Worm (Caenorhabditis elegans) whole organism, L3 larva: ENCODE measurements around the gene F10A3.4.

Source experiments
- ZK546.5 ChIP-seq: sonication (generic microtip); optimal IDR thresholded peaks from 2 replicates; lab custom pipeline; 2017; ENCODE audit warnings: missing biosample characterization, missing genetic modification characterization
- aly-2 ChIP-seq: fragments of 150-350 bp; optimal IDR thresholded peaks from 2 replicates; lab custom pipeline; 2014; ENCODE audit warnings: missing biosample characterization, missing genetic modification characterization
- ceh-16 ChIP-seq: sonication (generic microtip); optimal IDR thresholded peaks from 2 replicates; lab custom pipeline; 2017; ENCODE audit warnings: missing biosample characterization, missing genetic modification characterization
- ceh-28 ChIP-seq: fragments of 150-350 bp; optimal IDR thresholded peaks from 2 replicates; lab custom pipeline; 2014; ENCODE audit warnings: missing biosample characterization, missing genetic modification reagents, missing genetic modification characterization
- ceh-82 ChIP-seq: fragments of 150-350 bp; optimal IDR thresholded peaks from 2 replicates; lab custom pipeline; 2014; ENCODE audit warnings: missing biosample characterization, missing genetic modification characterization
- daf-12 ChIP-seq: fragments of 150-350 bp; optimal IDR thresholded peaks from 2 replicates; lab custom pipeline; 2014; ENCODE audit warnings: missing biosample characterization, missing genetic modification reagents, missing genetic modification characterization
- egl-27 ChIP-seq: sonication (generic microtip); optimal IDR thresholded peaks from 4 replicates; lab custom pipeline; 2017; ENCODE audit warnings: missing biosample characterization, missing genetic modification reagents, missing genetic modification characterization
- egl-5 ChIP-seq: fragments of 150-350 bp; optimal IDR thresholded peaks from 2 replicates; lab custom pipeline; 2017; ENCODE audit warnings: missing biosample characterization, missing genetic modification reagents, missing genetic modification characterization, inconsistent platforms
- elt-1 ChIP-seq: fragments of 150-350 bp; optimal IDR thresholded peaks from 2 replicates; lab custom pipeline; 2014; ENCODE audit warnings: missing biosample characterization, missing genetic modification characterization
- elt-2 ChIP-seq: sonication (generic microtip); optimal IDR thresholded peaks from 2 replicates; lab custom pipeline; 2016; ENCODE audit warnings: missing genetic modification reagents, mild to moderate bottlenecking, missing genetic modification characterization, missing compliant biosample characterization
- eor-1 ChIP-seq, 2 experiments: fragments of 150-350 bp; optimal IDR thresholded peaks; 2 replicates each; lab custom pipeline; 2014 to 2018; ENCODE audit warnings: missing biosample characterization in 2 of 2, missing genetic modification characterization in 2 of 2
- fkh-10 ChIP-seq: sonication (generic microtip); optimal IDR thresholded peaks from 2 replicates; lab custom pipeline; 2017; ENCODE audit warnings: missing biosample characterization, missing genetic modification reagents, missing genetic modification characterization
- fkh-2 ChIP-seq: fragments of 150-350 bp; optimal IDR thresholded peaks from 2 replicates; lab custom pipeline; 2014; ENCODE audit warnings: missing biosample characterization, missing genetic modification reagents, missing genetic modification characterization
- fos-1 ChIP-seq: fragments of 150-350 bp; optimal IDR thresholded peaks from 2 replicates; lab custom pipeline; 2014; ENCODE audit warnings: missing biosample characterization, missing genetic modification characterization
- jun-1 ChIP-seq: fragments of 150-350 bp; optimal IDR thresholded peaks from 2 replicates; lab custom pipeline; 2014; ENCODE audit warnings: missing biosample characterization, missing genetic modification reagents, missing genetic modification characterization
- lin-39 ChIP-seq: fragments of 150-350 bp; optimal IDR thresholded peaks from 2 replicates; lab custom pipeline; 2018; ENCODE audit warnings: missing biosample characterization, missing genetic modification reagents, missing genetic modification characterization
- lsy-12 ChIP-seq: sonication (generic microtip); optimal IDR thresholded peaks from 2 replicates; lab custom pipeline; 2016; ENCODE audit warnings: mild to moderate bottlenecking, missing genetic modification characterization, missing compliant biosample characterization
- mdl-1 ChIP-seq: fragments of 150-350 bp; optimal IDR thresholded peaks from 2 replicates; lab custom pipeline; 2014; ENCODE audit warnings: missing biosample characterization, missing genetic modification characterization
- mml-1 ChIP-seq: fragments of 150-350 bp; sonication (generic microtip); optimal IDR thresholded peaks from 3 replicates; lab custom pipeline; 2014; ENCODE audit warnings: missing biosample characterization, missing genetic modification characterization
- nfya-1 ChIP-seq: sonication (generic microtip); optimal IDR thresholded peaks from 2 replicates; lab custom pipeline; 2017; ENCODE audit warnings: missing genetic modification characterization, mild to moderate bottlenecking, missing compliant biosample characterization, antibody characterized with exemption, moderate library complexity; ENCODE audit not compliant: insufficient read depth
- nhr-23 ChIP-seq: fragments of 150-350 bp; optimal IDR thresholded peaks from 2 replicates; lab custom pipeline; 2014; ENCODE audit warnings: missing biosample characterization, missing genetic modification reagents, missing genetic modification characterization
- nhr-28 ChIP-seq: fragments of 150-350 bp; optimal IDR thresholded peaks from 2 replicates; lab custom pipeline; 2014; ENCODE audit warnings: missing biosample characterization, missing genetic modification characterization
- nhr-43 ChIP-seq: sonication (generic microtip); optimal IDR thresholded peaks from 2 replicates; lab custom pipeline; 2016; ENCODE audit warnings: mild to moderate bottlenecking, missing genetic modification characterization, missing compliant biosample characterization; ENCODE audit not compliant: poor library complexity, severe bottlenecking
- nhr-67 ChIP-seq: fragments of 150-350 bp; optimal IDR thresholded peaks from 2 replicates; lab custom pipeline; 2014; ENCODE audit warnings: missing biosample characterization, missing genetic modification characterization
- nhr-76 ChIP-seq: fragments of 150-350 bp; sonication (generic microtip); optimal IDR thresholded peaks from 5 replicates; lab custom pipeline; 2014; ENCODE audit warnings: missing biosample characterization, missing genetic modification characterization
- nhr-77 ChIP-seq: fragments of 150-350 bp; optimal IDR thresholded peaks from 2 replicates; lab custom pipeline; 2014; ENCODE audit warnings: missing biosample characterization, missing genetic modification characterization
- pqm-1 ChIP-seq: fragments of 150-350 bp; optimal IDR thresholded peaks from 2 replicates; lab custom pipeline; 2017; ENCODE audit warnings: missing biosample characterization, missing genetic modification characterization, inconsistent platforms
- sea-2 ChIP-seq: fragments of 150-350 bp; sonication (generic microtip); optimal IDR thresholded peaks from 4 replicates; lab custom pipeline; 2014; ENCODE audit warnings: missing biosample characterization, missing genetic modification reagents, missing genetic modification characterization
- skn-1 ChIP-seq: fragments of 150-350 bp; optimal IDR thresholded peaks from 2 replicates; lab custom pipeline; 2014; ENCODE audit warnings: missing biosample characterization, missing genetic modification characterization
- snpc-4 ChIP-seq: fragments of 150-350 bp; optimal IDR thresholded peaks from 2 replicates; lab custom pipeline; 2014; ENCODE audit warnings: missing biosample characterization, missing genetic modification characterization
- tbx-2 ChIP-seq: sonication (generic microtip); optimal IDR thresholded peaks from 2 replicates; lab custom pipeline; 2016; ENCODE audit warnings: mild to moderate bottlenecking, missing genetic modification characterization, missing compliant biosample characterization
- unc-39 ChIP-seq: sonication (generic microtip); optimal IDR thresholded peaks from 4 replicates; lab custom pipeline; 2017; ENCODE audit warnings: missing biosample characterization, missing genetic modification characterization
- zag-1 ChIP-seq: fragments of 150-350 bp; optimal IDR thresholded peaks from 2 replicates; lab custom pipeline; 2014; ENCODE audit warnings: missing biosample characterization, missing genetic modification characterization
- ztf-11 ChIP-seq: fragments of 150-350 bp; optimal IDR thresholded peaks from 2 replicates; lab custom pipeline; 2014; ENCODE audit warnings: missing biosample characterization, missing genetic modification characterization
- ztf-4 ChIP-seq: fragments of 150-350 bp; optimal IDR thresholded peaks from 2 replicates; lab custom pipeline; 2014; ENCODE audit warnings: missing biosample characterization, missing genetic modification characterization

The F10A3.4 gene

DNA sequence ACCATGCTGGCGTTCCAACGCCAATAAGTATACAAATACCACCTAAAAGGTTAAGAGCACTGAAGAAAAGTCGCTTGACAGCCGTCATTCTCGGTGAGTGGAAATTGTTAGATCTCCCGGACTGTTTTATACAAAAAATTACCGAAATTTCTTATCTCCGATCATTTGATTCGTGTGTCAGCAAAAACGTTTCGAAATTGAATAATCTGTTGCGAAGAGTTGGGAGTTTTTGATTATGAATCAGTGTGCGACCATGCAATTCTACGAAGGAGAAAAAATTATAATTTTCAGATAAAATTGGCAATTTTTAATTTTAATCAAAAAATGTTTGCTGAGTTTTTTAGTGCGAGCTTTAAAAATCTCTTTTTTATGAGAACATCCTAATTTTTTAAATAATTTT is 9.4 kb upstream of the F10A3.4 start, which contains the start of gene clc-11:
Gene clc-11, minus strand, starts transcription at position 101 of the 400 bp plus-strand sequence.
- TF ChIP-seq jun-1 (tag; lab: Kevin White, UChicago): no peak
- no peak for TF ChIP-seq ZK546.5
- TF ChIP-seq lsy-12 (tag; lab: Kevin White, UChicago): no peak
- no peak for TF ChIP-seq ceh-16
- no peak for TF ChIP-seq nhr-67 (tag; lab: Kevin White, UChicago)
- TF ChIP-seq fos-1 (tag; lab: Kevin White, UChicago): no peak
- TF ChIP-seq lin-39: no peak
- TF ChIP-seq snpc-4 (tag; lab: Kevin White, UChicago): no peak
- TF ChIP-seq nfya-1 (tag; lab: Kevin White, UChicago): no peak
- TF ChIP-seq mml-1 (tag; lab: Kevin White, UChicago): no peak
- TF ChIP-seq nhr-77 (tag; lab: Kevin White, UChicago): no peak

ce11 chrV:16141071-16141470 is 7.8 kb upstream of the F10A3.4 start, which contains the start of gene clc-32:
TSS of gene clc-32 (minus strand) at chrV:16141171.
- no peak for TF ChIP-seq ceh-16
- TF ChIP-seq lsy-12 (tag; lab: Kevin White, UChicago): no peak
- TF ChIP-seq zag-1 (tag; lab: Kevin White, UChicago): no peak
- no peak for TF ChIP-seq fkh-2
- no peak for TF ChIP-seq sea-2 (GFP tag; lab: Kevin White, UChicago)
- no peak for TF ChIP-seq unc-39 (tag; lab: Kevin White, UChicago)
- TF ChIP-seq fkh-10 (GFP tag; lab: Kevin White, UChicago): no peak
- no peak for TF ChIP-seq nhr-76 (tag; lab: Kevin White, UChicago)
- TF ChIP-seq lin-39: no peak
- no peak for TF ChIP-seq nhr-23 (tag; lab: Kevin White, UChicago)
- no peak for TF ChIP-seq tbx-2 (tag; lab: Kevin White, UChicago)

- TF ChIP-seq egl-27 (tag; lab: Kevin White, UChicago) (no peak), mdl-1 (tag; lab: Kevin White, UChicago) (no peak), snpc-4 (tag; lab: Kevin White, UChicago) (no peak), fkh-2 (no peak), elt-1 (no peak), nhr-43 (no peak), ZK546.5 (no peak), elt-2 (tag; lab: Kevin White, UChicago) (no peak), aly-2 (tag; lab: Kevin White, UChicago) (no peak), ceh-16 (no peak), nhr-28 (tag; lab: Kevin White, UChicago) (no peak), nhr-77 (tag; lab: Kevin White, UChicago) (no peak), daf-12 (tag; lab: Kevin White, UChicago) (no peak), nfya-1 (tag; lab: Kevin White, UChicago) (no peak), zag-1 (tag; lab: Kevin White, UChicago) (no peak), ztf-11 (tag; lab: Kevin White, UChicago) (no peak), mml-1 (tag; lab: Kevin White, UChicago) (no peak)
- TF ChIP-seq, all 47 proteins: peak for 0
Observed at ce11 chrV:16142371-16142770, 6.5 kb upstream of the F10A3.4 start, which contains the start of gene fbxa-18. TSS of gene fbxa-18 (plus strand) at chrV:16142671.

ce11 chrV:16143066-16143581 is 5.8 kb upstream of the F10A3.4 start, which contains the start of gene fbxa-88:
TSS of gene fbxa-88 (minus strand) at chrV:16143116.
- peak; percentile 58 for TF ChIP-seq pqm-1 (tag; lab: Kevin White, UChicago)
- TF ChIP-seq nhr-76 (tag; lab: Kevin White, UChicago): no peak
- TF ChIP-seq elt-2 (tag; lab: Kevin White, UChicago): peak; percentile 80
- no peak for TF ChIP-seq elt-1
- TF ChIP-seq skn-1 (tag; lab: Kevin White, UChicago): peak; percentile 15
- TF ChIP-seq, all 47 proteins: peak for 3

DNA sequence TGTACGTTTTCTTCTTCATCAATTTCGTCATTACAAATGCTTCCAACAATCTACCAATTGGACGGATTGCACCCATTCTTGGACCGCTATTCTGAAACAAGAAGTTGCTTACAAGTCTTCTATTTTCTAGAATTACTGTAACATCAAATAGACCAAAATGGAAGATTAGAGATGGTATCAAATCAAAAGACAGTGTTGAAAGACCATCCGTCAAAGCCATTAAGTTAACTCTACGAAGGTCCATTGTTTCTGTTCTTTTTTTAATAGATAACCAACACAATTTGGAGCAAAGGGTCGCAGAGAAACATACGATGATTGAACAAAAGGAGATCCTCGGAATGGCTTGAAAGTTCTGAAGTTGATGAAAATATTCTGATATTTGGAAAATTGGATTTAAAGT is 3.9 kb upstream of the F10A3.4 start:
- TF ChIP-seq nhr-43 (no peak), nfya-1 (tag; lab: Kevin White, UChicago) (no peak), ztf-11 (tag; lab: Kevin White, UChicago) (no peak), sea-2 (GFP tag; lab: Kevin White, UChicago) (no peak), ceh-28 (tag; lab: Kevin White, UChicago) (no peak), ceh-82 (no peak), ZK546.5 (no peak), daf-12 (tag; lab: Kevin White, UChicago) (no peak), unc-39 (tag; lab: Kevin White, UChicago) (no peak), egl-5 (tag; lab: Kevin White, UChicago) (no peak), fos-1 (tag; lab: Kevin White, UChicago) (no peak), nhr-77 (tag; lab: Kevin White, UChicago) (no peak), ztf-4 (tag; lab: Kevin White, UChicago) (no peak), eor-1 (tag; optimal IDR thresholded peaks at IDR 0.05; lab: Kevin White, UChicago) (no peak)
- TF ChIP-seq, all 47 proteins: peak for 0
